Worm (Caenorhabditis elegans) whole organism, early embryonic: Measurements from ENCODE around the gene asp-12.

ENCODE experiments used
- B0310.2 ChIP-seq: sonication (generic microtip); optimal IDR thresholded peaks from 2 replicates; lab custom pipeline; 2016; ENCODE audit warnings: mild to moderate bottlenecking, missing genetic modification characterization, missing compliant biosample characterization
- F13C5.2 ChIP-seq: sonication (generic microtip); optimal IDR thresholded peaks from 2 replicates; lab custom pipeline; 2017; ENCODE audit warnings: mild to moderate bottlenecking, missing genetic modification characterization, inconsistent platforms, missing compliant biosample characterization
- aly-1 ChIP-seq: sonication (generic microtip); optimal IDR thresholded peaks from 2 replicates; lab custom pipeline; 2016; ENCODE audit warnings: missing genetic modification characterization, missing compliant biosample characterization
- ama-1 ChIP-seq: fragments of 150-350 bp; optimal IDR thresholded peaks from 2 replicates; lab custom pipeline; 2014
- ceh-13 ChIP-seq: fragments of 200-800 bp; sonication (Bioruptor generic); optimal IDR thresholded peaks from 2 replicates; lab custom pipeline; 2018; ENCODE audit warnings: mild to moderate bottlenecking, missing genetic modification characterization, missing compliant biosample characterization
- ceh-36 ChIP-seq: sonication (generic microtip); optimal IDR thresholded peaks from 2 replicates; lab custom pipeline; 2016; ENCODE audit warnings: missing genetic modification characterization, inconsistent platforms, missing compliant biosample characterization
- ets-7 ChIP-seq: sonication (generic microtip); optimal IDR thresholded peaks from 2 replicates; lab custom pipeline; 2016; ENCODE audit warnings: missing genotype, missing genetic modification characterization, missing compliant biosample characterization
- flt-1 ChIP-seq: fragments of 200-800 bp; sonication (Bioruptor generic); IDR thresholded peaks from 2 replicates; pipeline ENCODE4 v1.3.6; 2022; ENCODE audit warnings: missing genetic modification characterization, missing compliant biosample characterization
- hmbx-1 ChIP-seq: sonication (generic microtip); optimal IDR thresholded peaks from 2 replicates; lab custom pipeline; 2016; ENCODE audit warnings: mild to moderate bottlenecking, missing genetic modification characterization, missing compliant biosample characterization
- hmg-4 ChIP-seq: fragments of 200-800 bp; sonication (Bioruptor generic); optimal IDR thresholded peaks from 2 replicates; lab custom pipeline; 2018; ENCODE audit warnings: mild to moderate bottlenecking, missing genetic modification characterization, missing compliant biosample characterization
- hnd-1 ChIP-seq: sonication (generic microtip); optimal IDR thresholded peaks from 2 replicates; lab custom pipeline; 2016; ENCODE audit warnings: missing genetic modification characterization, missing compliant biosample characterization
- pes-1 ChIP-seq: fragments of 200-800 bp; sonication (Bioruptor generic); IDR thresholded peaks from 2 replicates; pipeline ENCODE4 v1.3.6; 2022; ENCODE audit warnings: missing genetic modification reagents, missing genetic modification characterization, missing compliant biosample characterization
- scrt-1 ChIP-seq: fragments of 200-800 bp; sonication (Bioruptor generic); IDR thresholded peaks from 2 replicates; pipeline ENCODE4 v1.3.6; 2022; ENCODE audit warnings: missing genetic modification characterization, missing compliant biosample characterization
- sea-1 ChIP-seq: fragments of 200-800 bp; sonication (Bioruptor generic); conservative IDR thresholded peaks from 2 replicates; pipeline ENCODE4 v1.3.6; 2022; ENCODE audit warnings: missing genetic modification characterization, missing compliant biosample characterization
- tbx-11 ChIP-seq: fragments of 200-800 bp; sonication (Bioruptor generic); IDR thresholded peaks from 2 replicates; pipeline ENCODE4 v1.3.6; 2022; ENCODE audit warnings: missing genetic modification characterization, missing compliant biosample characterization
- tbx-37 ChIP-seq: fragments of 200-800 bp; sonication (Bioruptor generic); conservative IDR thresholded peaks from 2 replicates; pipeline ENCODE4 v1.3.6; 2022; ENCODE audit warnings: missing genetic modification reagents, missing genetic modification characterization, missing compliant biosample characterization
- tra-4 ChIP-seq: sonication (generic microtip); optimal IDR thresholded peaks from 2 replicates; lab custom pipeline; 2017; ENCODE audit warnings: missing genetic modification characterization, missing compliant biosample characterization

The asp-12 gene

DNA sequence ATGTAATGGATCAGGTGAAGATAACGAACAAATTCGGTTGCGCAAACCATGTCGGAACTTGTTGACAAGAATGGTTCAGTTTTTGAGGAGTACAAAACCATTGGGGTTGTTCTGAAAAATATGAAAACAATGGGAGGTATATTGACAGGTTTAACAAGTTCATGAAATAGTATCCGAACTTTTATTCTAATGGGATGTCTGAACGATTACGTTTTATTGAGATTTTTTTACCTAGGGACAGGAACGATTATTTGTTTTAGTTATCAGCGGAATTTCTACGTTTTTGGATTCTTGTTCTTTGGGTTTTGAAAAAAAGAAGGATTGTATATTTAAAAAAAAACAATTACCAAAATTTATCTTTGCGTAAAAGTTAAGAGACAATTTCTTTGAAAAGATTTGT lies 11.8 kb downstream of the asp-12 start, which contains the start of gene str-135:
TSS of gene str-135 (minus strand) at position 101 of the 400 bp plus-strand sequence.
- TF ChIP-seq hmg-4 (GFP tag; lab: Kevin White, UChicago), result no peak
- no peak for TF ChIP-seq B0310.2 (tag; lab: Kevin White, UChicago)
- TF ChIP-seq tra-4 (tag; lab: Kevin White, UChicago), result no peak
- no peak for TF ChIP-seq pes-1 (GFP tag; lab: Robert Waterston, UW)
- no peak for TF ChIP-seq sea-1
- TF ChIP-seq scrt-1 (GFP tag; lab: Robert Waterston, UW), result no peak
- no peak for TF ChIP-seq ama-1 (lab: Kevin White, UChicago)
- no peak for TF ChIP-seq tbx-37 (GFP tag; lab: Robert Waterston, UW)
- TF ChIP-seq ceh-36 (tag; lab: Kevin White, UChicago), result no peak
- no peak for TF ChIP-seq ets-7 (tag; lab: Kevin White, UChicago)
- TF ChIP-seq ceh-13 (GFP tag; lab: Kevin White, UChicago), result no peak
- no peak for TF ChIP-seq flt-1 (GFP tag; lab: Robert Waterston, UW)
- no peak for TF ChIP-seq hmbx-1 (tag; lab: Kevin White, UChicago)
- no peak for TF ChIP-seq tbx-11 (GFP tag; lab: Robert Waterston, UW)
- TF ChIP-seq F13C5.2 (tag; lab: Kevin White, UChicago), result no peak
- TF ChIP-seq aly-1 (tag; lab: Kevin White, UChicago), result no peak
- no peak for TF ChIP-seq hnd-1 (tag; lab: Kevin White, UChicago)

DNA sequence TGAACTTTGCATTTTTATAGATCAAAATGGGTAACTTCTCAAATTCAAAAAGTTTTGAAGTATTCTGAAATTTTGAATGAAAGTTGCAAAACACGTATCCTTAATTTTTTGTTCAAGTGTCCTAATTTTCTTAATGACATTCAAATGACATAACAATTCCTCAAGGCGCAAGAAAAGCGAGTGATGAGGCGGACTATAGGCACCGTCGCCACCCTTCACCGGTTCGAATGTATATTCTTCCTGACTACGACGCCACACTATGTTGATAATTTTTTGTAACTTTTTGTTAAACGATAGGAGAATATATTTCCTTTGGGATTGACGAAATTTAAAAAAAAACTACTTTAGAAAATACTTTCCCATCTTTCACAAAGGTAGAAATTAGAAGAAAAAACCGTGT lies 12.6 kb downstream of the asp-12 start:
- TF ChIP-seq flt-1 (GFP tag; lab: Robert Waterston, UW) (no peak), hmg-4 (GFP tag; lab: Kevin White, UChicago) (no peak), ceh-13 (GFP tag; lab: Kevin White, UChicago) (no peak), hnd-1 (tag; lab: Kevin White, UChicago) (no peak), tbx-11 (GFP tag; lab: Robert Waterston, UW) (no peak), pes-1 (GFP tag; lab: Robert Waterston, UW) (no peak), ceh-36 (tag; lab: Kevin White, UChicago) (no peak), ets-7 (tag; lab: Kevin White, UChicago) (no peak), F13C5.2 (tag; lab: Kevin White, UChicago) (no peak), tbx-37 (GFP tag; lab: Robert Waterston, UW) (no peak), hmbx-1 (tag; lab: Kevin White, UChicago) (no peak), ama-1 (lab: Kevin White, UChicago) (no peak), sea-1 (no peak), scrt-1 (GFP tag; lab: Robert Waterston, UW) (no peak), tra-4 (tag; lab: Kevin White, UChicago) (no peak), B0310.2 (tag; lab: Kevin White, UChicago) (no peak), aly-1 (tag; lab: Kevin White, UChicago) (no peak)

DNA sequence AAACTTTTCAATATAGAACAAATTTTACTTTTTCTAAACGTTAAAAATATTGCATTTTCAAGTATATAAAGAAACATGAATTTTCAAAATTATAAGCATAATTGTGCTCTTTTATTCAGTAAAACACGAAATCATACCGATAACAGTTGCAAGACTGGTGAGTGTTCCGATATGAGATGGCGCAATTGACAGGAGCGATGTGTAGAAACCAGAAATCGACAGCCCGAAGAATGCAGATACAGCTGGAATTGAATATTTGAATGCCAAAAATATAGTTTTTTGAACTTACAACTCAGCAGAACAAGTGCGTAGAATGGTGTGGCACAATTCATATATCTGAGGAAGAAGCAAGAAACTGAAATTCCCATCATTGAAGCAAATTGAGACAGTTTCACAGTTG lies 13.9 kb downstream of the asp-12 start:
- no peak for TF ChIP-seq hnd-1 (tag; lab: Kevin White, UChicago)

DNA sequence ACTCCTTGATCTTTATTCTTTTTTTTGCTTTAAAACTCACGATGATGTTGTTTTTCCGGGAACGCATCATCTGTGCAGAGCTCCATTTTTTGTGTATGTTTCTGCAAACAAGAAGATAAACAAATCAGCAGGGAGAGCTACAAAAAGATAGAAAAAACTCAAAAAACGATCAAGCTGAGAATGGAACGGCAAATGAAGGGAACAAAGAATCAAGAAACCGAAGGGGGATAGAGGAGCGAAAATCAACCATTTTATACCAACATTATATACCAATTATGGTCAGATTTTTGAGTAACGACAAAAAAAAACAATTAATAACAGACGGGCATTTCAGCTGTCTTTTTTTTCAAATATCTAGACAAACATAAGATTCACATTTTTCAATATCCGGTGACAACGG lies 15.8 kb downstream of the asp-12 start, which contains the start of gene slc-17.5:
TSS of gene slc-17.5 (minus strand) at position 101 of the 400 bp plus-strand sequence.
- TF ChIP-seq hmg-4 (GFP tag; lab: Kevin White, UChicago), result no peak
- no peak for TF ChIP-seq hmbx-1 (tag; lab: Kevin White, UChicago)
- TF ChIP-seq aly-1 (tag; lab: Kevin White, UChicago), result no peak
- TF ChIP-seq ceh-36 (tag; lab: Kevin White, UChicago), result no peak
- no peak for TF ChIP-seq ceh-13 (GFP tag; lab: Kevin White, UChicago)
- TF ChIP-seq pes-1 (GFP tag; lab: Robert Waterston, UW), result no peak
- TF ChIP-seq scrt-1 (GFP tag; lab: Robert Waterston, UW), result no peak
- no peak for TF ChIP-seq ets-7 (tag; lab: Kevin White, UChicago)
- TF ChIP-seq ama-1 (lab: Kevin White, UChicago), result no peak
- no peak for TF ChIP-seq F13C5.2 (tag; lab: Kevin White, UChicago)

DNA sequence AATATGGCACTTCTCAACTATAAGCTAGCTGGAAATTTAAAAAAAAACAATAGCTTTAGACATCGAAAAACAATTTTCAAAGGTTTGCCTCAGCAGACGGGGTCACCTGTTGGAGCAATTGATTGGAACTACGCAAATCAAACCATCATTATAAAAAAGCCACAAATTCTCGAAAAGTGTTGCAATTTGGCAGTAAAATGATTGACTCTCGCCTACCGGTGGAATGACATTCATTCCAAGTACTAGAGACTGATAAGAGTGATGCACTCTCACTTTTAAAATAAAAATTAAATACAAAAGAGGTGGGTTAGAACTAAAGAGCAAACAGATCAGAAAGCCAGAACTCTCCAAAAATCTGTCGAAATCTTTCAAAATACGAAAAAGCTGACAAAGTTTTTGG lies 16.4 kb downstream of the asp-12 start:
- TF ChIP-seq aly-1 (tag; lab: Kevin White, UChicago) (no peak), tbx-37 (GFP tag; lab: Robert Waterston, UW) (no peak), ceh-13 (GFP tag; lab: Kevin White, UChicago) (no peak), pes-1 (GFP tag; lab: Robert Waterston, UW) (no peak), hmbx-1 (tag; lab: Kevin White, UChicago) (no peak), tbx-11 (GFP tag; lab: Robert Waterston, UW) (no peak), flt-1 (GFP tag; lab: Robert Waterston, UW) (no peak)

DNA sequence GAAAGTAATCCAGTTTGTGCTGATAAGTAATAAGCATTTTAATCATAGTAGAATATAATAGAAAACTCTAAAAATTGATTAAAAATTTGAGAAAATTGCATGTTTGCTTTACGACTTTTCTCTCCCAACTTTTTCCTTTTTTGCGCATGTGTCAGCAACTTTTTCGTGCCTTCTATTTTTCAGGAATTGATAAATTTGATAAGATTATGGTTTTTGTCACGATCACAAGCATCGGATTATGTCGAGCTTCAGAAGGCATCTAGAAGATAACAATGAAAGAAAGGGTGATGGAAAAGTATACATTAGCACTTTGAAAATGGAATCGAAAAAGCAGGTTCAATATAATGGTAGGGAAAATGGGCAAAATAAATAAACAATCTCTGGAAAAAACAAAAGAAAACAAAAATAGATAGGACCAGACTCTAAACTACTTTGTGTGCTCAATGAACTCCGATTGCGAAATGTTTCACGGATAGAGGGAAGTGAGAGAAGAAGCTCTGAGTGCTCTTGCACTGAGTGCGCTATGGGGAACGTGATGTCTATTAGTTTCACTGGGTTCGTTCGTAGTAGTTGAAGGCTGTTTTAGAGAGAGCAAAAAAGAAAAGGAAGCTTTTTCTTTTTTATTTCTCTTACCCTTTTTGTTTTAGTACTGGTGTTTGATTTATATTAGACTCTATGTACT lies 19.3 kb downstream of the asp-12 start:
- TF ChIP-seq B0310.2 (tag; lab: Kevin White, UChicago) (no peak), ama-1 (lab: Kevin White, UChicago) (no peak), ceh-36 (tag; lab: Kevin White, UChicago) (no peak)

DNA sequence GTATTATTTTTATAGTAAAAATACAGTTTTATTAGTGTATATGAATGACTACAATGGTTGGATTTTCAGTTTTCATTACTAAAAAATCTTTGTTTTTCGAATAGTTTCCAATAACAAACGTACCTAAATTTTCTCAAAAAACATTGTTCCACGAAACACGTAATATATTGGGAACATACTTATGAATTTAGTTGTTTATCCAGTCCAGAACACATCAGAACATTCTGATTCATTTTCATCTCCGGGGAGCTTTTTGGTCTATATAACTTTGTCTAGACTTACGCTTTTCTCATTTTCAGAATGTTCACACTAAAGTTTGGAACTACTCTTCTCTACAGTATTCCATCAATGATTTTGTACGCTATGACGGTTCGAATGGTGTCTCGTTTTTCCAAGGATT lies 22.8 kb downstream of the asp-12 start, which contains the start of gene srg-33:
TSS of gene srg-33 (plus strand) at position 301 of the 400 bp plus-strand sequence.
- TF ChIP-seq tra-4 (tag; lab: Kevin White, UChicago), result no peak
- TF ChIP-seq aly-1 (tag; lab: Kevin White, UChicago), result no peak
